Worm (Caenorhabditis elegans) whole organism, late embryonic: ENCODE measurements around the gene snf-12.

Experiments
- C08G9.2 ChIP-seq: sonication (generic microtip); optimal IDR thresholded peaks from 2 replicates; lab custom pipeline; 2016; ENCODE audit warnings: mild to moderate bottlenecking, missing genetic modification characterization, moderate library complexity, missing compliant biosample characterization
- F13H6.1 ChIP-seq: sonication (generic microtip); optimal IDR thresholded peaks from 2 replicates; lab custom pipeline; 2016; ENCODE audit warnings: missing genetic modification characterization, missing compliant biosample characterization
- K02D7.2 ChIP-seq: sonication (generic microtip); optimal IDR thresholded peaks from 2 replicates; lab custom pipeline; 2017; ENCODE audit warnings: mild to moderate bottlenecking, missing genetic modification characterization, missing compliant biosample characterization
- K09A11.1 ChIP-seq: sonication (generic microtip); optimal IDR thresholded peaks from 2 replicates; lab custom pipeline; 2017; ENCODE audit warnings: antibody characterized with exemption, mild to moderate bottlenecking, missing genetic modification characterization, missing compliant biosample characterization; ENCODE audit not compliant: insufficient read depth
- T23F11.4 ChIP-seq: fragments of 200-800 bp; sonication (Bioruptor generic); optimal IDR thresholded peaks from 2 replicates; lab custom pipeline; 2018; ENCODE audit warnings: mild to moderate bottlenecking, missing genetic modification characterization, missing compliant biosample characterization
- Y22D7AL.16 ChIP-seq: sonication (generic microtip); optimal IDR thresholded peaks from 2 replicates; lab custom pipeline; 2016; ENCODE audit warnings: missing genetic modification characterization, missing compliant biosample characterization
- ahr-1 ChIP-seq: sonication (generic microtip); optimal IDR thresholded peaks from 2 replicates; lab custom pipeline; 2016; ENCODE audit warnings: missing genetic modification characterization, missing compliant biosample characterization
- ama-1 ChIP-seq: fragments of 150-350 bp; optimal IDR thresholded peaks from 2 replicates; lab custom pipeline; 2014
- ceh-18 ChIP-seq: sonication (generic microtip); optimal IDR thresholded peaks from 2 replicates; lab custom pipeline; 2016; ENCODE audit warnings: missing genetic modification characterization, missing compliant biosample characterization
- ceh-2 ChIP-seq: sonication (generic microtip); optimal IDR thresholded peaks from 2 replicates; lab custom pipeline; 2016; ENCODE audit warnings: missing genotype, missing genetic modification characterization, missing compliant biosample characterization
- ceh-24 ChIP-seq: sonication (generic microtip); optimal IDR thresholded peaks from 2 replicates; lab custom pipeline; 2016; ENCODE audit warnings: mild to moderate bottlenecking, missing genetic modification characterization, missing compliant biosample characterization
- ceh-34 ChIP-seq: sonication (generic microtip); optimal IDR thresholded peaks from 2 replicates; lab custom pipeline; 2016; ENCODE audit warnings: mild to moderate bottlenecking, missing genetic modification characterization, missing compliant biosample characterization
- ceh-45 ChIP-seq: fragments of 200-800 bp; sonication (Bioruptor generic); IDR thresholded peaks from 2 replicates; pipeline ENCODE4 v1.3.6; 2022; ENCODE audit warnings: missing genetic modification reagents, missing genetic modification characterization, missing compliant biosample characterization
- ceh-6 ChIP-seq: fragments of 200-800 bp; sonication (Bioruptor generic); optimal IDR thresholded peaks from 2 replicates; lab custom pipeline; 2018; ENCODE audit warnings: mild to moderate bottlenecking, missing genetic modification characterization, missing compliant biosample characterization
- ceh-9 ChIP-seq: sonication (generic microtip); optimal IDR thresholded peaks from 2 replicates; lab custom pipeline; 2016; ENCODE audit warnings: mild to moderate bottlenecking, missing genetic modification characterization, inconsistent platforms, missing compliant biosample characterization
- che-1 ChIP-seq: sonication (generic microtip); optimal IDR thresholded peaks from 2 replicates; lab custom pipeline; 2016; ENCODE audit warnings: mild to moderate bottlenecking, missing genetic modification characterization, missing compliant biosample characterization
- dmd-4 ChIP-seq: sonication (generic microtip); optimal IDR thresholded peaks from 2 replicates; lab custom pipeline; 2016; ENCODE audit warnings: borderline replicate concordance, missing genetic modification characterization, missing compliant biosample characterization
- elt-2 ChIP-seq: sonication (generic microtip); optimal IDR thresholded peaks from 2 replicates; lab custom pipeline; 2016; ENCODE audit warnings: missing genetic modification reagents, missing genetic modification characterization, missing compliant biosample characterization
- fax-1 ChIP-seq: sonication (generic microtip); optimal IDR thresholded peaks from 2 replicates; lab custom pipeline; 2016; ENCODE audit warnings: missing genotype, missing genetic modification characterization, missing compliant biosample characterization
- fkh-10 ChIP-seq: fragments of 150-350 bp; optimal IDR thresholded peaks from 2 replicates; lab custom pipeline; 2014; ENCODE audit warnings: missing biosample characterization, missing genetic modification reagents, missing genetic modification characterization
- fkh-6 ChIP-seq: sonication (generic microtip); optimal IDR thresholded peaks from 2 replicates; lab custom pipeline; 2016; ENCODE audit warnings: missing genetic modification characterization, missing compliant biosample characterization
- hlh-15 ChIP-seq: sonication (generic microtip); optimal IDR thresholded peaks from 2 replicates; lab custom pipeline; 2016; ENCODE audit warnings: missing genetic modification characterization, missing compliant biosample characterization
- hlh-30 ChIP-seq: sonication (generic microtip); optimal IDR thresholded peaks from 2 replicates; lab custom pipeline; 2017; ENCODE audit warnings: antibody characterized with exemption, missing genetic modification characterization, missing compliant biosample characterization; ENCODE audit not compliant: insufficient read depth
- hlh-6 ChIP-seq: sonication (generic microtip); optimal IDR thresholded peaks from 2 replicates; lab custom pipeline; 2016; ENCODE audit warnings: missing genotype, missing genetic modification characterization, missing compliant biosample characterization
- hlh-8 ChIP-seq: sonication (generic microtip); optimal IDR thresholded peaks from 2 replicates; lab custom pipeline; 2016; ENCODE audit warnings: missing genotype, missing genetic modification characterization, missing compliant biosample characterization
- lim-6 ChIP-seq: sonication (generic microtip); optimal IDR thresholded peaks from 2 replicates; lab custom pipeline; 2016; ENCODE audit warnings: missing genetic modification characterization, missing compliant biosample characterization
- lin-11 ChIP-seq: fragments of 200-800 bp; sonication (Bioruptor generic); optimal IDR thresholded peaks from 2 replicates; lab custom pipeline; 2018; ENCODE audit warnings: mild to moderate bottlenecking, missing genetic modification characterization, missing compliant biosample characterization
- nfya-1 ChIP-seq: sonication (generic microtip); optimal IDR thresholded peaks from 2 replicates; lab custom pipeline; 2017; ENCODE audit warnings: missing genetic modification characterization, mild to moderate bottlenecking, missing compliant biosample characterization, antibody characterized with exemption, moderate library complexity
- nhr-11 ChIP-seq: fragments of 150-350 bp; optimal IDR thresholded peaks from 2 replicates; lab custom pipeline; 2014; ENCODE audit warnings: missing biosample characterization, missing genetic modification characterization
- odd-2 ChIP-seq: sonication (generic microtip); optimal IDR thresholded peaks from 2 replicates; lab custom pipeline; 2017; ENCODE audit warnings: antibody characterized with exemption, mild to moderate bottlenecking, missing genetic modification characterization, missing compliant biosample characterization
- pag-3 ChIP-seq: sonication (generic microtip); optimal IDR thresholded peaks from 2 replicates; lab custom pipeline; 2016; ENCODE audit warnings: missing compliant biosample characterization, missing genetic modification characterization, borderline replicate concordance
- pat-9 ChIP-seq: fragments of 200-800 bp; sonication (Bioruptor generic); optimal IDR thresholded peaks from 2 replicates; lab custom pipeline; 2018; ENCODE audit warnings: mild to moderate bottlenecking, missing genetic modification characterization, moderate library complexity, missing compliant biosample characterization
- pha-2 ChIP-seq: sonication (generic microtip); optimal IDR thresholded peaks from 2 replicates; lab custom pipeline; 2017; ENCODE audit warnings: mild to moderate bottlenecking, missing genetic modification characterization, missing compliant biosample characterization
- pqm-1 ChIP-seq: sonication (generic microtip); optimal IDR thresholded peaks from 2 replicates; lab custom pipeline; 2016; ENCODE audit warnings: missing genetic modification characterization, missing compliant biosample characterization
- ref-2 ChIP-seq: sonication (generic microtip); optimal IDR thresholded peaks from 2 replicates; lab custom pipeline; 2016; ENCODE audit warnings: missing genetic modification characterization, missing compliant biosample characterization
- rnt-1 ChIP-seq: sonication (generic microtip); optimal IDR thresholded peaks from 2 replicates; lab custom pipeline; 2016; ENCODE audit warnings: missing genetic modification characterization, missing compliant biosample characterization
- sdc-2 ChIP-seq: sonication (generic microtip); optimal IDR thresholded peaks from 2 replicates; lab custom pipeline; 2016; ENCODE audit warnings: missing genotype, missing genetic modification characterization, missing compliant biosample characterization
- sox-2 ChIP-seq: fragments of 200-800 bp; sonication (Bioruptor generic); IDR thresholded peaks from 2 replicates; pipeline ENCODE4 v1.3.6; 2022; ENCODE audit warnings: missing genetic modification reagents, missing genetic modification characterization, missing compliant biosample characterization
- syd-9 ChIP-seq: sonication (generic microtip); optimal IDR thresholded peaks from 2 replicates; lab custom pipeline; 2016; ENCODE audit warnings: mild to moderate bottlenecking, missing genetic modification characterization, moderate library complexity, missing compliant biosample characterization
- tbx-2 ChIP-seq: sonication (generic microtip); optimal IDR thresholded peaks from 2 replicates; lab custom pipeline; 2016; ENCODE audit warnings: missing genetic modification characterization, missing compliant biosample characterization
- tbx-7 ChIP-seq: sonication (generic microtip); optimal IDR thresholded peaks from 2 replicates; lab custom pipeline; 2016; ENCODE audit warnings: missing genotype, missing genetic modification characterization, missing compliant biosample characterization
- unc-55 ChIP-seq: sonication (generic microtip); optimal IDR thresholded peaks from 2 replicates; lab custom pipeline; 2017; ENCODE audit warnings: missing biosample characterization, missing genetic modification reagents, missing genetic modification characterization
- unc-86 ChIP-seq: sonication (generic microtip); optimal IDR thresholded peaks from 2 replicates; lab custom pipeline; 2016; ENCODE audit warnings: missing genetic modification characterization, missing compliant biosample characterization
- ztf-16 ChIP-seq: sonication (generic microtip); optimal IDR thresholded peaks from 2 replicates; lab custom pipeline; 2017; ENCODE audit warnings: missing genetic modification characterization, missing compliant biosample characterization

Gene snf-12

ce11 chrX:9078149-9078548 lies 48.9 kb downstream of the snf-12 start (continued):
- TF ChIP-seq sdc-2 (tag; lab: Kevin White, UChicago) (peak; percentile 31), ceh-45 (GFP tag; lab: Robert Waterston, UW) (peak; percentile 43; the same call in 1 of the 2 replicates), K02D7.2 (tag; lab: Kevin White, UChicago) (peak; percentile 42), hlh-30 (tag; lab: Kevin White, UChicago) (no peak), hlh-6 (no peak), ztf-16 (tag; lab: Kevin White, UChicago) (no peak), odd-2 (tag; lab: Kevin White, UChicago) (no peak), fkh-10 (GFP tag; lab: Kevin White, UChicago) (no peak), ceh-6 (GFP tag; lab: Kevin White, UChicago) (peak; percentile 43), ceh-24 (no peak), nhr-11 (tag; lab: Kevin White, UChicago) (no peak), T23F11.4 (GFP tag; lab: Kevin White, UChicago) (no peak), dmd-4 (no peak), Y22D7AL.16 (peak; percentile 33), tbx-7 (tag; lab: Kevin White, UChicago) (no peak), ama-1 (lab: Kevin White, UChicago) (no peak), unc-86 (tag; lab: Kevin White, UChicago) (no peak), sox-2 (GFP tag; lab: Robert Waterston, UW) (peak; percentile 32; the same call in 1 of the 2 replicates), pag-3 (no peak), pqm-1 (tag; lab: Kevin White, UChicago) (no peak), che-1 (tag; lab: Kevin White, UChicago) (peak; percentile 28), ref-2 (tag; lab: Kevin White, UChicago) (peak; percentile 62), tbx-2 (tag; lab: Kevin White, UChicago) (peak; percentile 57), pha-2 (peak; percentile 61), unc-55 (GFP tag; lab: Kevin White, UChicago) (no peak), ceh-34 (tag; lab: Kevin White, UChicago) (peak; percentile 25), hlh-8 (no peak), K09A11.1 (no peak), hlh-15 (tag; lab: Kevin White, UChicago) (no peak), syd-9 (tag; lab: Kevin White, UChicago) (peak; percentile 68), C08G9.2 (tag; lab: Kevin White, UChicago) (no peak), ceh-2 (tag; lab: Kevin White, UChicago) (no peak), ceh-18 (tag; lab: Kevin White, UChicago) (no peak), rnt-1 (tag; lab: Kevin White, UChicago) (peak; percentile 1), ceh-9 (tag; lab: Kevin White, UChicago) (no peak), pat-9 (no peak), fax-1 (tag; lab: Kevin White, UChicago) (peak; percentile 6), elt-2 (tag; lab: Kevin White, UChicago) (peak; percentile 31), F13H6.1 (tag; lab: Kevin White, UChicago) (no peak)

- TF ChIP-seq sox-2 (GFP tag; lab: Robert Waterston, UW) (no peak), elt-2 (tag; lab: Kevin White, UChicago) (no peak), ahr-1 (tag; lab: Kevin White, UChicago) (no peak), lim-6 (tag; lab: Kevin White, UChicago) (no peak), fkh-6 (tag; lab: Kevin White, UChicago) (no peak), lin-11 (tag; lab: Kevin White, UChicago) (no peak), odd-2 (tag; lab: Kevin White, UChicago) (no peak), rnt-1 (tag; lab: Kevin White, UChicago) (no peak), nfya-1 (no peak), ceh-34 (tag; lab: Kevin White, UChicago) (no peak)
These were observed 51.9 kb downstream of the snf-12 start for ce11 chrX:9081212-9081611.
